Worm (Caenorhabditis elegans) whole organism, L3 larva: Measurements from ENCODE around the gene clec-168.

ENCODE experiments used
- ZK546.5 ChIP-seq: sonication (generic microtip); optimal IDR thresholded peaks from 2 replicates; lab custom pipeline; 2017; ENCODE audit warnings: missing biosample characterization, missing genetic modification characterization
- aly-2 ChIP-seq: fragments of 150-350 bp; optimal IDR thresholded peaks from 2 replicates; lab custom pipeline; 2014; ENCODE audit warnings: missing biosample characterization, missing genetic modification characterization
- ceh-16 ChIP-seq: sonication (generic microtip); optimal IDR thresholded peaks from 2 replicates; lab custom pipeline; 2017; ENCODE audit warnings: missing biosample characterization, missing genetic modification characterization
- ceh-28 ChIP-seq: fragments of 150-350 bp; optimal IDR thresholded peaks from 2 replicates; lab custom pipeline; 2014; ENCODE audit warnings: missing biosample characterization, missing genetic modification reagents, missing genetic modification characterization
- ceh-82 ChIP-seq: fragments of 150-350 bp; optimal IDR thresholded peaks from 2 replicates; lab custom pipeline; 2014; ENCODE audit warnings: missing biosample characterization, missing genetic modification characterization
- daf-12 ChIP-seq: fragments of 150-350 bp; optimal IDR thresholded peaks from 2 replicates; lab custom pipeline; 2014; ENCODE audit warnings: missing biosample characterization, missing genetic modification reagents, missing genetic modification characterization
- egl-5 ChIP-seq: fragments of 150-350 bp; optimal IDR thresholded peaks from 2 replicates; lab custom pipeline; 2017; ENCODE audit warnings: missing biosample characterization, missing genetic modification reagents, missing genetic modification characterization, inconsistent platforms
- elt-2 ChIP-seq: sonication (generic microtip); optimal IDR thresholded peaks from 2 replicates; lab custom pipeline; 2016; ENCODE audit warnings: missing genetic modification reagents, mild to moderate bottlenecking, missing genetic modification characterization, missing compliant biosample characterization
- elt-3 ChIP-seq, 3 experiments: fragments of 150-350 bp in 1 of 3; sonication (generic microtip) in 2 of 3; optimal IDR thresholded peaks; 2 replicates in 2 of 3; 4 replicates in 1 of 3; lab custom pipeline; 2014 to 2017; ENCODE audit warnings: missing biosample characterization in 3 of 3, missing genetic modification characterization in 3 of 3
- hmg-11 ChIP-seq: sonication (generic microtip); optimal IDR thresholded peaks from 2 replicates; lab custom pipeline; 2016; ENCODE audit warnings: missing genetic modification characterization, missing compliant biosample characterization
- jun-1 ChIP-seq: fragments of 150-350 bp; optimal IDR thresholded peaks from 2 replicates; lab custom pipeline; 2014; ENCODE audit warnings: missing biosample characterization, missing genetic modification reagents, missing genetic modification characterization
- lin-15B ChIP-seq: fragments of 150-350 bp; optimal IDR thresholded peaks from 2 replicates; lab custom pipeline; 2014; ENCODE audit warnings: missing biosample characterization, missing genetic modification characterization
- lin-39 ChIP-seq: fragments of 150-350 bp; optimal IDR thresholded peaks from 2 replicates; lab custom pipeline; 2018; ENCODE audit warnings: missing biosample characterization, missing genetic modification reagents, missing genetic modification characterization
- nfya-1 ChIP-seq: sonication (generic microtip); optimal IDR thresholded peaks from 2 replicates; lab custom pipeline; 2017; ENCODE audit warnings: missing genetic modification characterization, mild to moderate bottlenecking, missing compliant biosample characterization, antibody characterized with exemption, moderate library complexity; ENCODE audit not compliant: insufficient read depth
- nhr-23 ChIP-seq: fragments of 150-350 bp; optimal IDR thresholded peaks from 2 replicates; lab custom pipeline; 2014; ENCODE audit warnings: missing biosample characterization, missing genetic modification reagents, missing genetic modification characterization
- nhr-237 ChIP-seq: fragments of 150-350 bp; optimal IDR thresholded peaks from 2 replicates; lab custom pipeline; 2014; ENCODE audit warnings: missing biosample characterization, missing genetic modification characterization
- nhr-28 ChIP-seq: fragments of 150-350 bp; optimal IDR thresholded peaks from 2 replicates; lab custom pipeline; 2014; ENCODE audit warnings: missing biosample characterization, missing genetic modification characterization
- nhr-67 ChIP-seq: fragments of 150-350 bp; optimal IDR thresholded peaks from 2 replicates; lab custom pipeline; 2014; ENCODE audit warnings: missing biosample characterization, missing genetic modification characterization
- pha-4 ChIP-seq: fragments of 150-350 bp; optimal IDR thresholded peaks from 2 replicates; lab custom pipeline; 2014; ENCODE audit warnings: missing biosample characterization, missing genetic modification reagents, missing genetic modification characterization
- pqm-1 ChIP-seq: fragments of 150-350 bp; optimal IDR thresholded peaks from 2 replicates; lab custom pipeline; 2017; ENCODE audit warnings: missing biosample characterization, missing genetic modification characterization, inconsistent platforms
- zag-1 ChIP-seq: fragments of 150-350 bp; optimal IDR thresholded peaks from 2 replicates; lab custom pipeline; 2014; ENCODE audit warnings: missing biosample characterization, missing genetic modification characterization
- ztf-4 ChIP-seq: fragments of 150-350 bp; optimal IDR thresholded peaks from 2 replicates; lab custom pipeline; 2014; ENCODE audit warnings: missing biosample characterization, missing genetic modification characterization

clec-168 gene

ce11 chrIV:1246762-1247436 lies 9.9 kb upstream of the clec-168 start, which contains the start of the genes clec-165 and F38A1.11:
Gene clec-165 (minus strand): TSS chrIV:1246886.
Gene F38A1.11 (plus strand): TSS chrIV:1247386.
- TF ChIP-seq pqm-1 (tag; lab: Kevin White, UChicago) (peak; percentile 34), daf-12 (no peak), ceh-82 (no peak), elt-2 (tag; lab: Kevin White, UChicago) (peak; percentile 70), ceh-28 (tag; lab: Kevin White, UChicago) (no peak)

DNA sequence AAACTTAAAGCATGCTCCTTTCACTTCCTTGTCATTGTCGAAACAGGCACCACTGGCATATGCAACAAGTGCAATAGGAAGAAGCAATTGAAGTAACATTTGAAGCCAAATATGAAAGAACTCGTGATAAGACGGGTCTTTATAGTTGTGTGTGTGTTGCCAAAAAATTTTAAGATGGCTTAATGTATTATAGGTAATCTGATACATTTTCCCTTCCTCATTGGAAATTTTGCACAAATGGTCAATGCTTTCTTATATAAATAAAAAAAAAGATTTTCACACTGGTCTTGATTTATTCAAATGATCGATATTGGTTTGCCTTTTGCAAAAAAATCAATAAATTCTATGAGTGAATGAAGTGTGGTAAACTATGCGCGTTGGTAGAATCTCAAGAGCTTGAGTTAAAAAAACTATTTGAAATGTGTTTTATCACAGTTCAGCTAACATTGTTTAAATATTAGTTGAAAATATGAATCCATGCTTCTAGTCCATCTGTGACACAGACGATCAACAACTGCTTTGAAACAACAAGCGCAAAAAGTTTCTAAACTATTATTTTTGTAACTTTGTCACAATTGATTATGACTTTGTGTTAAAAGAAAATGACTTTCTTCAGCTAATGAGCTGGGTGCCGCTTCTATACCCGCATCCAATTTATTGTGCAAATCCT lies 5.4 kb upstream of the clec-168 start, which contains the start of the genes clec-166 and F38A1.6:
Gene clec-166, minus strand, starts transcription at position 101 of the 670 bp plus-strand sequence.
Gene F38A1.6, plus strand, starts transcription at position 620 of the 670 bp plus-strand sequence.
- TF ChIP-seq elt-2 (tag; lab: Kevin White, UChicago) = peak; percentile 9
- no peak for TF ChIP-seq nhr-23
- TF ChIP-seq, all 47 proteins: peak for 1

ce11 chrIV:1255632-1256031 lies 1.1 kb upstream of the clec-168 start, which contains the start of gene clec-167:
Gene clec-167 (minus strand): TSS chrIV:1255732.
- TF ChIP-seq lin-15B (no peak), nfya-1 (no peak)
- TF ChIP-seq, all 47 proteins: peak for 0

DNA sequence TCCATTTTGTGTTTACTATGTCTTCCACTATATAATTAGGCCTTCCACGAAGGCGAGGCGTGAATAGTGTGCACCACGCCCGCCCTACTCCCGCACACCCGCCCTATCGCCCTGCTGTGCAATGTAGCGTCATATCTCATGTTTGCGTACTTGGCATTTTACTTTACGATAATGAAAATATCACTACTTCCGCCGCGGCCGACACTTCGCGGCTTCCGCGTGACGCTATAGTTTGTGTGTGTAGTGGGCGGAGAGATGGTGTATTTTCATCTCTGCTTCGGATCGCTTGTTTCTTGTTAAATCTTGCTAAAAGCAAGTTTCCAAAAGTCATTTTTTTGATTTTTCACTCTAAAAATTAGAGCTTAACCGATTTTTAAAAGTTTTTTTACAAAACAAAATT lies 3.7 kb downstream of the clec-168 start:
- TF ChIP-seq elt-2 (tag; lab: Kevin White, UChicago) (peak; percentile 38), pqm-1 (tag; lab: Kevin White, UChicago) (no peak), egl-5 (tag; lab: Kevin White, UChicago) (no peak)

- TF ChIP-seq pqm-1 (tag; lab: Kevin White, UChicago) (peak; percentile 12), nhr-237 (tag; lab: Kevin White, UChicago) (no peak)
These were observed 4.3 kb downstream of the clec-168 start, which contains the start of gene clec-169 for ce11 chrIV:1261024-1261423. Gene clec-169 (plus strand): TSS chrIV:1261324.

- TF ChIP-seq pqm-1 (tag; lab: Kevin White, UChicago) = no peak
- no peak for TF ChIP-seq elt-3 (tag; optimal IDR thresholded peaks at IDR 0.05; lab: Kevin White, UChicago)
- no peak for TF ChIP-seq ZK546.5
- no peak for TF ChIP-seq daf-12
- no peak for TF ChIP-seq zag-1 (tag; lab: Kevin White, UChicago)
- TF ChIP-seq hmg-11 (tag; lab: Kevin White, UChicago) = no peak
- no peak for TF ChIP-seq nhr-23
These were observed 5.2 kb downstream of the clec-168 start for ce11 chrIV:1261930-1262329.

DNA sequence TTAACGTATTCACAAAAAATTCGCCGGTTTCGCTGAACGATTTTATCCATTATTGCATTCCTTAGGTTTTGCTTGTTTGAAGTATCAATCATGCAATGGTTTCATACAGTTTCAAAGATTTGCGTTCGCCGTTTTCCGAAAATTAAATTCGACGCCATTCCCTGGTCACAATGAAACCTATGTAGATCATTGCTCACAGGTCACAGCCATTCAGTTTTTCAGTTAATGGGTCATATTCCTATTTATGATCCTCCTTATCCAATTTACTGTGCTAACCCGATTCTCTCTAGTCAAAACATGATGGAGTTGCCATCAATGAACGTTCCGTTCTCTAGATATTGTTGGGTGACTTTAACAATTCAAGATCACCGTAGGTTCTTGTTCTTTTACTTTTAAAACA lies 8.2 kb downstream of the clec-168 start, which contains the start of gene F38A1.13:
Gene F38A1.13, plus strand, starts transcription at position 301 of the 400 bp plus-strand sequence.
- TF ChIP-seq nhr-67 = no peak
- no peak for TF ChIP-seq ceh-16
- no peak for TF ChIP-seq zag-1 (tag; lab: Kevin White, UChicago)
- TF ChIP-seq jun-1 = no peak
- no peak for TF ChIP-seq aly-2 (tag; lab: Kevin White, UChicago)
- TF ChIP-seq lin-39 (tag; lab: Kevin White, UChicago) = no peak

ce11 chrIV:1266138-1266537 lies 9.4 kb downstream of the clec-168 start:
- peak; percentile 24 for TF ChIP-seq pha-4
- TF ChIP-seq jun-1 = peak; percentile 61
- peak; percentile 78 for TF ChIP-seq pqm-1 (tag; lab: Kevin White, UChicago)
- TF ChIP-seq nhr-28 (tag; lab: Kevin White, UChicago) = no peak
- no peak for TF ChIP-seq ceh-82
- peak; percentile 97 for TF ChIP-seq elt-2 (tag; lab: Kevin White, UChicago)

DNA sequence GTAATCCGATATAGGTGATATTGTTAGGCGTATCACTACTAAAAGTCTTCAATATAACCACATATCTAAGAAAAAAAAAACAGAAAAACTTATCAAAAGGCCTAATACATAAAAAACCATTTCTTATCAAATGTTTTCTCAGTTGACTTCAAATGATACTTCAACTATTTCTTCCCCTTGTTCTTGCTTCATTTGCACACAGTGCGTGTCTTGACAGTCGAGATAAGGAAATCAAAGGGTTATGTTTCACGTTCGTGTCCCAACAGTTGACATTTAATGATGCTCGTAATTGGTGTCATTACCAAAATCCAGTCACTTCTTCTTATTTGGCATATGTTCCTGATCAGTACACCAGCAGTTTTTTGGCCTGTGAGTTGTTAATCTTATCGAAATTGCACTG lies 10.0 kb downstream of the clec-168 start, which contains the start of gene clec-170:
Gene clec-170, plus strand, starts transcription at position 143 of the 400 bp plus-strand sequence.
- TF ChIP-seq elt-2 (tag; lab: Kevin White, UChicago) (peak; percentile 81), ztf-4 (tag; lab: Kevin White, UChicago) (no peak), pqm-1 (tag; lab: Kevin White, UChicago) (peak; percentile 12)
- TF ChIP-seq, all 47 proteins: peak for 2
